Worm (Caenorhabditis elegans): Measurements from ENCODE around the gene C53A5.16.

DNA sequence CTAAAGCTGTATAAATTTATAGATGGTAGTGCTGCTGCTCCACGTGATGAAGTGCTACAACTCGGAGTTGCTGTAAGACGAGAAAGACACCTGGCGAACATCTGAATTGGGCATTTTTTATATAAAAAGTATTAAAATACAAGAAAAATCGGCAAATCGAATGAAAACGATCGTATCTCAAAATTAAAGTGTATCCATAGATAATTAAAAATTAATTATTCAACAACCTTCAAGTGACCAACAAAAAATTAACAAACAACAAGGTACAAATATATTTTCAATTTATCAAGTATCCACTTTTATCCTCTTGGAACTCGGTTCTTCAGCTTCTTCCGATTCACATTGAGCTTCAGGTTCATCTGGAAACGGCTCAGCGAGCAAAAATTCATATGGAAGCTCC, 3.1 kb downstream of the C53A5.16 start, which contains the start of gene R02D5.8:
- no peak for TF ChIP-seq snu-23 (GFP tag; optimal IDR thresholded peaks at IDR 0.05)
- TF ChIP-seq ceh-63 (GFP tag; optimal IDR thresholded peaks at IDR 0.05) = no peak
- TF ChIP-seq fkh-10 (GFP tag; optimal IDR thresholded peaks at IDR 0.05) = no peak
- no peak for TF ChIP-seq nhr-84 (tag; optimal IDR thresholded peaks at IDR 0.05)
- no peak for TF ChIP-seq pag-3 (tag; optimal IDR thresholded peaks at IDR 0.05; ENCODE audit: borderline replicate concordance, insufficient read depth)
- TF ChIP-seq fos-1 (tag; optimal IDR thresholded peaks at IDR 0.05) = no peak
- no peak for TF ChIP-seq unc-62 (GFP tag; optimal IDR thresholded peaks at IDR 0.05)
- no peak for TF ChIP-seq mdl-1 (tag; optimal IDR thresholded peaks at IDR 0.05)
- TF ChIP-seq snpc-4 (tag; optimal IDR thresholded peaks at IDR 0.05) = no peak
- TF ChIP-seq nhr-12 (tag; optimal IDR thresholded peaks at IDR 0.05) = no peak
- TF ChIP-seq Y116A8C.19 (tag; optimal IDR thresholded peaks at IDR 0.05; ENCODE audit: borderline replicate concordance) = no peak

Data from whole organism, L1 larva.